Worm (Caenorhabditis elegans) whole organism, young adult: Measurements from ENCODE around the gene snt-1.

ENCODE experiments used
- B0035.1 ChIP-seq: sonication (generic microtip); optimal IDR thresholded peaks from 2 replicates; lab custom pipeline; 2016; ENCODE audit warnings: missing genetic modification characterization, mild to moderate bottlenecking, missing compliant biosample characterization, missing genotype, missing genetic modification reagents
- B0336.3 ChIP-seq: fragments of 200-800 bp; sonication (Bioruptor generic); IDR thresholded peaks from 2 replicates; pipeline ENCODE4 v1.3.6; 2022; ENCODE audit warnings: missing genetic modification characterization, missing compliant biosample characterization
- C06A6.2 ChIP-seq: fragments of 200-800 bp; sonication (Bioruptor generic); conservative IDR thresholded peaks from 2 replicates; pipeline ENCODE4 v1.3.6; 2022; ENCODE audit warnings: missing genetic modification characterization, missing compliant biosample characterization
- C17E4.6 ChIP-seq: fragments of 200-800 bp; sonication (Bioruptor generic); IDR thresholded peaks from 2 replicates; pipeline ENCODE4 v1.3.6; 2022; ENCODE audit warnings: missing genetic modification reagents, missing genetic modification characterization, missing compliant biosample characterization
- F22D6.2 ChIP-seq: sonication (generic microtip); optimal IDR thresholded peaks from 2 replicates; lab custom pipeline; 2016; ENCODE audit warnings: mild to moderate bottlenecking, missing genetic modification characterization, missing compliant biosample characterization
- F23B12.7 ChIP-seq: sonication (generic microtip); optimal IDR thresholded peaks from 2 replicates; lab custom pipeline; 2017; ENCODE audit warnings: missing genetic modification characterization, mild to moderate bottlenecking, missing compliant biosample characterization, antibody characterized with exemption, moderate library complexity; ENCODE audit not compliant: insufficient read depth
- F37B4.10 ChIP-seq: fragments of 200-800 bp; sonication (Bioruptor generic); IDR thresholded peaks from 2 replicates; pipeline ENCODE4 v1.3.6; 2022; ENCODE audit warnings: missing genetic modification characterization, missing compliant biosample characterization
- F55B11.4 ChIP-seq: sonication (generic microtip); optimal IDR thresholded peaks from 2 replicates; lab custom pipeline; 2016; ENCODE audit warnings: missing compliant biosample characterization, missing genetic modification characterization, borderline replicate concordance; ENCODE audit not compliant: insufficient read depth
- K12H6.12 ChIP-seq: fragments of 200-800 bp; sonication (Bioruptor generic); optimal IDR thresholded peaks from 2 replicates; lab custom pipeline; 2018; ENCODE audit warnings: mild to moderate bottlenecking, missing genetic modification characterization, missing compliant biosample characterization
- T07F8.4 ChIP-seq: sonication (generic microtip); optimal IDR thresholded peaks from 2 replicates; lab custom pipeline; 2016; ENCODE audit warnings: mild to moderate bottlenecking, missing genetic modification characterization, moderate library complexity, missing compliant biosample characterization
- T26A5.8 ChIP-seq: sonication (generic microtip); optimal IDR thresholded peaks from 2 replicates; lab custom pipeline; 2016; ENCODE audit warnings: missing genetic modification characterization, missing compliant biosample characterization
- Y53F4B.3 ChIP-seq: fragments of 200-800 bp; sonication (Bioruptor generic); IDR thresholded peaks from 2 replicates; pipeline ENCODE4 v1.3.6; 2022; ENCODE audit warnings: missing genetic modification reagents, missing genetic modification characterization, missing compliant biosample characterization
- Y79H2A.3 ChIP-seq: fragments of 200-800 bp; sonication (Bioruptor generic); conservative IDR thresholded peaks from 2 replicates; pipeline ENCODE4 v1.3.6; 2022; ENCODE audit warnings: missing genetic modification reagents, missing genetic modification characterization, missing compliant biosample characterization
- aptf-2 ChIP-seq: fragments of 200-800 bp; sonication (Bioruptor generic); conservative IDR thresholded peaks from 2 replicates; pipeline ENCODE4 v1.3.6; 2022; ENCODE audit warnings: missing genetic modification reagents, missing genetic modification characterization, missing compliant biosample characterization
- aptf-3 ChIP-seq: fragments of 200-800 bp; sonication (Bioruptor generic); IDR thresholded peaks from 2 replicates; pipeline ENCODE4 v1.3.6; 2022; ENCODE audit warnings: missing genetic modification characterization, missing compliant biosample characterization
- attf-5 ChIP-seq: fragments of 200-800 bp; sonication (Bioruptor generic); optimal IDR thresholded peaks from 2 replicates; lab custom pipeline; 2018; ENCODE audit warnings: mild to moderate bottlenecking, missing genetic modification characterization, missing compliant biosample characterization
- ccch-3 ChIP-seq: fragments of 200-800 bp; sonication (Bioruptor generic); optimal IDR thresholded peaks from 2 replicates; lab custom pipeline; 2018; ENCODE audit warnings: mild to moderate bottlenecking, missing genetic modification characterization, missing compliant biosample characterization
- cebp-2 ChIP-seq: fragments of 200-800 bp; sonication (Bioruptor generic); IDR thresholded peaks from 2 replicates; pipeline ENCODE4 v1.3.6; 2022; ENCODE audit warnings: missing genetic modification characterization, missing compliant biosample characterization
- ceh-27 ChIP-seq: fragments of 200-800 bp; sonication (Bioruptor generic); optimal IDR thresholded peaks from 2 replicates; lab custom pipeline; 2018; ENCODE audit warnings: mild to moderate bottlenecking, missing genetic modification characterization, moderate library complexity, missing compliant biosample characterization
- ceh-58 ChIP-seq: fragments of 200-800 bp; sonication (Bioruptor generic); IDR thresholded peaks from 2 replicates; pipeline ENCODE4 v1.3.6; 2022; ENCODE audit warnings: missing genetic modification characterization, missing compliant biosample characterization
- dox-1 ChIP-seq: fragments of 200-800 bp; sonication (Bioruptor generic); IDR thresholded peaks from 2 replicates; pipeline ENCODE4 v1.3.6; 2022; ENCODE audit warnings: missing genetic modification reagents, missing genetic modification characterization, missing compliant biosample characterization
- dpl-1 ChIP-seq: fragments of 150-350 bp; optimal IDR thresholded peaks from 2 replicates; lab custom pipeline; 2014; ENCODE audit warnings: missing biosample characterization, missing genetic modification reagents, missing genetic modification characterization
- efl-1 ChIP-seq: fragments of 150-350 bp; optimal IDR thresholded peaks from 2 replicates; lab custom pipeline; 2014; ENCODE audit warnings: missing biosample characterization, missing genetic modification reagents, missing genetic modification characterization
- egl-18 ChIP-seq: fragments of 200-800 bp; sonication (Bioruptor generic); IDR thresholded peaks from 2 replicates; pipeline ENCODE4 v1.3.6; 2022; ENCODE audit warnings: missing genetic modification reagents, missing genetic modification characterization, missing compliant biosample characterization
- egl-44 ChIP-seq: fragments of 200-800 bp; sonication (Bioruptor generic); IDR thresholded peaks from 2 replicates; pipeline ENCODE4 v1.3.6; 2022; ENCODE audit warnings: missing genetic modification reagents, missing genetic modification characterization, missing compliant biosample characterization
- egrh-3 ChIP-seq: fragments of 200-800 bp; sonication (Bioruptor generic); IDR thresholded peaks from 2 replicates; pipeline ENCODE4 v1.3.6; 2022; ENCODE audit warnings: missing genetic modification reagents, missing genetic modification characterization, missing compliant biosample characterization
- gei-17 ChIP-seq: fragments of 200-800 bp; sonication (Bioruptor generic); optimal IDR thresholded peaks from 2 replicates; lab custom pipeline; 2018; ENCODE audit warnings: mild to moderate bottlenecking, missing genetic modification characterization, missing compliant biosample characterization
- hlh-26 ChIP-seq: fragments of 200-800 bp; sonication (Bioruptor generic); conservative IDR thresholded peaks from 2 replicates; pipeline ENCODE4 v1.3.6; 2022; ENCODE audit warnings: missing genetic modification reagents, missing genetic modification characterization, missing compliant biosample characterization
- hmg-1.2 ChIP-seq: fragments of 200-800 bp; sonication (Bioruptor generic); IDR thresholded peaks from 2 replicates; pipeline ENCODE4 v1.3.6; 2022; ENCODE audit warnings: missing genetic modification reagents, missing genetic modification characterization, missing compliant biosample characterization
- lin-26 ChIP-seq: fragments of 200-800 bp; sonication (Bioruptor generic); IDR thresholded peaks from 2 replicates; pipeline ENCODE4 v1.3.6; 2022; ENCODE audit warnings: missing genetic modification reagents, missing genetic modification characterization, missing compliant biosample characterization
- lin-40 ChIP-seq: sonication (generic microtip); optimal IDR thresholded peaks from 2 replicates; lab custom pipeline; 2016; ENCODE audit warnings: missing genetic modification characterization, mild to moderate bottlenecking, missing compliant biosample characterization, missing genotype, missing genetic modification reagents
- lin-54 ChIP-seq: fragments of 200-800 bp; sonication (Bioruptor generic); optimal IDR thresholded peaks from 2 replicates; lab custom pipeline; 2018; ENCODE audit warnings: mild to moderate bottlenecking, missing genetic modification characterization, missing compliant biosample characterization
- madf-10 ChIP-seq: sonication (generic microtip); optimal IDR thresholded peaks from 2 replicates; lab custom pipeline; 2016; ENCODE audit warnings: mild to moderate bottlenecking, missing genetic modification characterization, missing compliant biosample characterization
- madf-3 ChIP-seq: fragments of 200-800 bp; sonication (Bioruptor generic); IDR thresholded peaks from 2 replicates; pipeline ENCODE4 v1.3.6; 2022; ENCODE audit warnings: missing genetic modification reagents, missing genetic modification characterization, missing compliant biosample characterization
- mcd-1 ChIP-seq: fragments of 200-800 bp; sonication (Bioruptor generic); IDR thresholded peaks from 2 replicates; pipeline ENCODE4 v1.3.6; 2022; ENCODE audit warnings: missing genetic modification reagents, missing genetic modification characterization, missing compliant biosample characterization
- mel-28 ChIP-seq: sonication (generic microtip); optimal IDR thresholded peaks from 2 replicates; lab custom pipeline; 2016; ENCODE audit warnings: borderline replicate concordance, mild to moderate bottlenecking, missing genetic modification characterization, missing compliant biosample characterization
- nfya-1 ChIP-seq: sonication (generic microtip); optimal IDR thresholded peaks from 2 replicates; lab custom pipeline; 2017; ENCODE audit warnings: antibody characterized with exemption, missing compliant biosample characterization, missing genetic modification characterization, borderline replicate concordance; ENCODE audit not compliant: insufficient read depth
- nhr-80 ChIP-seq: sonication (generic microtip); optimal IDR thresholded peaks from 2 replicates; lab custom pipeline; 2016; ENCODE audit warnings: missing genetic modification characterization, missing compliant biosample characterization
- pbrm-1 ChIP-seq: fragments of 200-800 bp; sonication (Bioruptor generic); IDR thresholded peaks from 2 replicates; pipeline ENCODE4 v1.3.6; 2022; ENCODE audit warnings: missing genetic modification reagents, missing genetic modification characterization, missing compliant biosample characterization
- rpc-1 ChIP-seq, 2 experiments: fragments of 150-350 bp in 1 of 2; sonication (generic microtip) in 1 of 2; optimal IDR thresholded peaks; 2 replicates each; lab custom pipeline; 2014 to 2018; ENCODE audit warnings: missing biosample characterization in 1 of 2, missing genetic modification characterization in 1 of 2, missing genetic modification reagents in 1 of 2, missing genotype in 1 of 2
- sdz-38 ChIP-seq: sonication (generic microtip); optimal IDR thresholded peaks from 2 replicates; lab custom pipeline; 2016; ENCODE audit warnings: missing genotype, missing genetic modification characterization, missing compliant biosample characterization
- snpc-1.3 ChIP-seq: sonication (generic microtip); optimal IDR thresholded peaks from 2 replicates; lab custom pipeline; 2017; ENCODE audit warnings: missing genetic modification characterization, mild to moderate bottlenecking, missing compliant biosample characterization, antibody characterized with exemption, moderate library complexity, missing genotype, missing genetic modification reagents; ENCODE audit not compliant: insufficient read depth
- snpc-3.4 ChIP-seq: sonication (generic microtip); optimal IDR thresholded peaks from 2 replicates; lab custom pipeline; 2017; ENCODE audit warnings: missing genetic modification characterization, mild to moderate bottlenecking, missing compliant biosample characterization, antibody characterized with exemption, moderate library complexity, missing genotype, missing genetic modification reagents
- sptf-2 ChIP-seq: fragments of 200-800 bp; sonication (Bioruptor generic); optimal IDR thresholded peaks from 2 replicates; lab custom pipeline; 2018; ENCODE audit warnings: mild to moderate bottlenecking, missing genetic modification characterization, missing compliant biosample characterization
- tbx-9 ChIP-seq: sonication (generic microtip); optimal IDR thresholded peaks from 2 replicates; lab custom pipeline; 2016; ENCODE audit warnings: borderline replicate concordance, missing genetic modification characterization, inconsistent platforms, missing compliant biosample characterization
- tlf-1 ChIP-seq: fragments of 200-800 bp; sonication (Bioruptor generic); optimal IDR thresholded peaks from 2 replicates; lab custom pipeline; 2018; ENCODE audit warnings: mild to moderate bottlenecking, missing genetic modification characterization, missing compliant biosample characterization
- unc-130 ChIP-seq: sonication (generic microtip); optimal IDR thresholded peaks from 2 replicates; lab custom pipeline; 2016; ENCODE audit warnings: missing genetic modification reagents, missing genetic modification characterization, missing compliant biosample characterization
- xnd-1 ChIP-seq: sonication (generic microtip); optimal IDR thresholded peaks from 2 replicates; lab custom pipeline; 2016; ENCODE audit warnings: missing genotype, missing genetic modification reagents, missing genetic modification characterization, missing compliant biosample characterization
- ztf-25 ChIP-seq: fragments of 200-800 bp; sonication (Bioruptor generic); IDR thresholded peaks from 2 replicates; pipeline ENCODE4 v1.3.6; 2022; ENCODE audit warnings: missing genetic modification reagents, missing genetic modification characterization, missing compliant biosample characterization

snt-1 gene

ce11 chrII:6782738-6783163 lies 28.0 kb upstream of the snt-1 start (continued):
- TF ChIP-seq nfya-1 (no peak), dpl-1 (GFP tag; lab: Kevin White, UChicago) (no peak), C17E4.6 (no peak), madf-3 (GFP tag; lab: Robert Waterston, UW) (no peak), C06A6.2 (GFP tag; lab: Robert Waterston, UW) (no peak), K12H6.12 (tag; lab: Kevin White, UChicago) (peak; percentile 91), sdz-38 (tag; lab: Kevin White, UChicago) (no peak), lin-40 (tag; lab: Kevin White, UChicago) (peak; percentile 23), B0035.1 (tag; lab: Kevin White, UChicago) (no peak), pbrm-1 (GFP tag; lab: Robert Waterston, UW) (0 out of 2 replicates have a peak, but pooled peaks have one; percentile 33), T07F8.4 (no peak), ztf-25 (GFP tag; lab: Robert Waterston, UW) (no peak), aptf-2 (GFP tag; lab: Robert Waterston, UW) (no peak), ceh-27 (peak; percentile 76), F22D6.2 (tag; lab: Kevin White, UChicago) (no peak), F55B11.4 (tag; lab: Kevin White, UChicago) (no peak), F37B4.10 (GFP tag; lab: Robert Waterston, UW) (no peak), cebp-2 (GFP tag; lab: Robert Waterston, UW) (0 out of 2 replicates have a peak, but pooled peaks have one; percentile 15), hmg-1.2 (peak; percentile 45), attf-5 (GFP tag; lab: Kevin White, UChicago) (peak; percentile 92), dox-1 (GFP tag; lab: Robert Waterston, UW) (peak; percentile 55; the same call in 1 of the 2 replicates), gei-17 (GFP tag; lab: Kevin White, UChicago) (peak; percentile 14), lin-26 (GFP tag; lab: Robert Waterston, UW) (0 out of 2 replicates have a peak, but pooled peaks have one; percentile 44), madf-10 (tag; lab: Kevin White, UChicago) (no peak), mcd-1 (GFP tag; lab: Robert Waterston, UW) (peak; percentile 70), mel-28 (no peak), T26A5.8 (tag; lab: Kevin White, UChicago) (no peak), aptf-3 (GFP tag; lab: Robert Waterston, UW) (no peak), F23B12.7 (tag; lab: Kevin White, UChicago) (no peak), Y53F4B.3 (no peak), egl-44 (GFP tag; lab: Robert Waterston, UW) (no peak), lin-54 (GFP tag; lab: Kevin White, UChicago) (no peak), tlf-1 (GFP tag; lab: Kevin White, UChicago) (peak; percentile 42), efl-1 (GFP tag; lab: Kevin White, UChicago) (no peak), B0336.3 (GFP tag; lab: Robert Waterston, UW) (peak; percentile 41), Y79H2A.3 (GFP tag; lab: Robert Waterston, UW) (no peak), rpc-1 (optimal IDR thresholded peaks at IDR 0.05; lab: Kevin White, UChicago) (no peak), rpc-1 (tag; optimal IDR thresholded peaks at IDR 0.05; lab: Kevin White, UChicago) (no peak), unc-130 (no peak), ccch-3 (no peak), nhr-80 (peak; percentile 58), egl-18 (GFP tag; lab: Robert Waterston, UW) (no peak), xnd-1 (tag; lab: Kevin White, UChicago) (no peak), egrh-3 (no peak), sptf-2 (GFP tag; lab: Kevin White, UChicago) (no peak), tbx-9 (tag; lab: Kevin White, UChicago) (no peak), snpc-3.4 (tag; lab: Kevin White, UChicago) (no peak), hlh-26 (no peak), ceh-58 (GFP tag; lab: Robert Waterston, UW) (no peak), snpc-1.3 (no peak)
